Fruit fly (Drosophila melanogaster) whole organism, embryonic: Measurements from ENCODE around the gene CG17109.

Experiments
- Aef1 ChIP-seq: fragments of 200-800 bp; sonication (Bioruptor generic); IDR thresholded peaks from 3 replicates; pipeline ENCODE4 v1.3.6; 2022; ENCODE audit warnings: missing biosample characterization, missing genetic modification characterization
- B-H2 ChIP-seq: fragments of 200-800 bp; sonication (Bioruptor generic); optimal IDR thresholded peaks from 2 replicates; lab custom pipeline; 2018; ENCODE audit warnings: missing biosample characterization, mild to moderate bottlenecking, missing genetic modification characterization
- CG11504 ChIP-seq: fragments of 200-800 bp; sonication (Bioruptor generic); optimal IDR thresholded peaks from 3 replicates; lab custom pipeline; 2019; ENCODE audit warnings: missing biosample characterization, mild to moderate bottlenecking, missing genetic modification characterization, moderate library complexity
- CG11695 ChIP-seq: fragments of 200-800 bp; sonication (Bioruptor generic); IDR thresholded peaks from 3 replicates; pipeline ENCODE4 v1.3.6; 2022; ENCODE audit warnings: missing biosample characterization, missing genetic modification characterization
- CG12299 ChIP-seq: fragments of 200-800 bp; sonication (Bioruptor generic); optimal IDR thresholded peaks from 2 replicates; lab custom pipeline; 2018; ENCODE audit warnings: missing biosample characterization, mild to moderate bottlenecking, missing genetic modification characterization
- CG15269 ChIP-seq: fragments of 200-800 bp; sonication (Bioruptor generic); optimal IDR thresholded peaks from 2 replicates; lab custom pipeline; 2018; ENCODE audit warnings: missing biosample characterization, mild to moderate bottlenecking, missing genetic modification characterization, moderate library complexity
- CG31388 ChIP-seq: fragments of 200-800 bp; sonication (Bioruptor generic); optimal IDR thresholded peaks from 2 replicates; lab custom pipeline; 2016; ENCODE audit warnings: missing biosample characterization, missing genetic modification characterization
- CG9817 ChIP-seq: fragments of 200-800 bp; sonication (Bioruptor generic); optimal IDR thresholded peaks from 2 replicates; lab custom pipeline; 2018; ENCODE audit warnings: missing biosample characterization, mild to moderate bottlenecking, missing genetic modification characterization, moderate library complexity
- MBD-R2 ChIP-seq: fragments of 200-800 bp; sonication (Bioruptor generic); IDR thresholded peaks from 2 replicates; pipeline ENCODE4 v1.3.6; 2022; ENCODE audit warnings: missing biosample characterization, missing genetic modification characterization
- MESR4 ChIP-seq: fragments of 200-800 bp; sonication (Bioruptor generic); optimal IDR thresholded peaks from 2 replicates; lab custom pipeline; 2018; ENCODE audit warnings: missing biosample characterization, mild to moderate bottlenecking, missing genetic modification characterization, moderate library complexity
- Mrtf ChIP-seq: fragments of 200-800 bp; sonication (Bioruptor generic); IDR thresholded peaks from 3 replicates; pipeline ENCODE4 v1.3.6; 2022; ENCODE audit warnings: missing biosample characterization, missing genetic modification characterization
- Rfx ChIP-seq: fragments of 200-800 bp; sonication (Bioruptor generic); IDR thresholded peaks from 2 replicates; pipeline ENCODE4 v1.3.6; 2022; ENCODE audit warnings: missing biosample characterization, missing genetic modification characterization
- shn ChIP-seq: fragments of 200-800 bp; sonication (Bioruptor generic); optimal IDR thresholded peaks from 3 replicates; lab custom pipeline; 2016; ENCODE audit warnings: missing biosample characterization, missing genetic modification characterization
- wor ChIP-seq: fragments of 200-800 bp; sonication (Bioruptor generic); IDR thresholded peaks from 2 replicates; pipeline ENCODE4 v1.3.6; 2022; ENCODE audit warnings: missing biosample characterization, missing genetic modification characterization

DNA sequence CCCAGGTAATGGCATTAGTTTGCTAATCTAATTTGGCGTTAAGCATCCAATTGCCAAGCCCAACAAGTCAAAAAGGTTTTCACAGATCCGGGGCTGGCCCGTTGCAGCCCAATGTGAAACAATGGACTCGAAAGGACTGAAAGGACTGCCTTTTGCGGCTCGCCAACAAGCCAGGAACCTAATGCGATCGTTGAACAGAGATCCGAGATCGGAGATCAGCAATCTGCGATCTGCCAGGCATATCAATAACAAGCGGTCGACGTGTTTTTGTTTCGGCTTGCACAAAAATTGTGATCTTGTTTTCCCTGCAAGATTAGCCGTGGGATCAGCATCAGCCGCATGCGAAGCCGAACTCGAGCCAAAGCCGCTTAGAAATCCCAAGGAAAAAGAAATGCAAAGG lies 34.1 kb downstream of the CG17109 start:
- TF ChIP-seq CG11504 (tag; lab: Kevin White, UChicago): no peak
- TF ChIP-seq MESR4 (GFP tag; lab: Kevin White, UChicago): no peak
- TF ChIP-seq wor (GFP tag; lab: Robert Waterston, UW): no peak
- no peak for TF ChIP-seq shn (GFP tag; lab: Kevin White, UChicago)
- no peak for TF ChIP-seq Mrtf (GFP tag; lab: Robert Waterston, UW)
- no peak for TF ChIP-seq CG11695 (GFP tag; lab: Robert Waterston, UW)
- no peak for TF ChIP-seq Rfx (GFP tag; lab: Robert Waterston, UW)
- TF ChIP-seq CG15269: no peak
- TF ChIP-seq CG12299: no peak
- no peak for TF ChIP-seq CG31388
- no peak for TF ChIP-seq B-H2 (GFP tag; lab: Kevin White, UChicago)
- TF ChIP-seq Aef1 (GFP tag; lab: Robert Waterston, UW): no peak
- TF ChIP-seq CG9817 (tag; lab: Kevin White, UChicago): no peak
- TF ChIP-seq MBD-R2: no peak
